Fruit fly (Drosophila melanogaster): Measurements from ENCODE around the gene AdipoR.

AdipoR gene

DNA sequence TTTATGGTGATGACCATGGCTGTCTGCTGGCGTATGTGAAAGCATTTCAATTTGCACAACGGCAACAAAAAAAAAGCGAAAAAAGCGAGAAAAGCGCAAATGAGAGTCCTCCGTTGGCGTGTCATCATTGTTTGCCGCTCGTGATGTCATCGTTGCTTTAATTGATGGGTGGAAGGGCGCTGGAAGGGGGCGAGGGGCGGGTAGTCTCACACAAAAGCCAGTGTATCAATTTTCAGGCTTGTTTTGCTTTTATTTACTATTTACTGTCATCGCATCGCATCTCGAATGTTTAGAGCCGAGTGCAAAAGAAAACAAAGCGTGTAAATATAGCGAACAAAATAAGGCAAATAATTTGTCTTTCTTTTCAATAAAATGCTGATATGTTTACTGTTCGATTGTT is 41.7 kb upstream of the AdipoR start (continued):
- TF ChIP-seq hkb (optimal IDR thresholded peaks at IDR 0.05) (no peak), hkb (GFP tag; IDR thresholded peaks at IDR 0.05) (peak; percentile 31; the same call in 1 of the 2 replicates), CG1603 (tag; optimal IDR thresholded peaks at IDR 0.05) (peak; percentile 80), seq (GFP tag; IDR thresholded peaks at IDR 0.05) (peak; percentile 16; the same call in 1 of the 2 replicates), z (GFP tag; IDR thresholded peaks at IDR 0.05) (no peak), Asciz (GFP tag; optimal IDR thresholded peaks at IDR 0.05) (peak; percentile 85), CG17361 (GFP tag; IDR thresholded peaks at IDR 0.05) (peak; percentile 47; the same call in 2 of the 3 replicates), CG15601 (tag; optimal IDR thresholded peaks at IDR 0.05) (peak; percentile 51), CG7839 (tag; optimal IDR thresholded peaks at IDR 0.05) (peak; percentile 5), luna (GFP tag; optimal IDR thresholded peaks at IDR 0.05) (no peak), caup (GFP tag; optimal IDR thresholded peaks at IDR 0.05; ENCODE audit: severe bottlenecking) (peak; percentile 32), sim (GFP tag; IDR thresholded peaks at IDR 0.05) (peak; percentile 32; the same call in 1 of the 2 replicates), HLH3B (GFP tag; IDR thresholded peaks at IDR 0.05) (peak; percentile 8; the same call in 1 of the 2 replicates), bcd (GFP tag; optimal IDR thresholded peaks at IDR 0.05) (peak; percentile 14), al (GFP tag; IDR thresholded peaks at IDR 0.05) (no peak), gsb-n (tag; optimal IDR thresholded peaks at IDR 0.05) (peak; percentile 69), CG5180 (GFP tag; optimal IDR thresholded peaks at IDR 0.05) (peak; percentile 45), Dref (GFP tag; IDR thresholded peaks at IDR 0.05) (no peak), CG10147 (GFP tag; optimal IDR thresholded peaks at IDR 0.05) (peak; percentile 12), CG12219 (GFP tag; optimal IDR thresholded peaks at IDR 0.05) (peak; percentile 46), corto (GFP tag; optimal IDR thresholded peaks at IDR 0.05) (no peak), lov (optimal IDR thresholded peaks at IDR 0.05) (no peak), lov (GFP tag; IDR thresholded peaks at IDR 0.05) (0 out of 3 replicates have a peak, but pooled peaks have one; percentile 47), da (GFP tag; optimal IDR thresholded peaks at IDR 0.05) (no peak), bab2 (GFP tag; optimal IDR thresholded peaks at IDR 0.05) (peak; percentile 31), CG1529 (GFP tag; optimal IDR thresholded peaks at IDR 0.05) (peak; percentile 65), HHEX (GFP tag; optimal IDR thresholded peaks at IDR 0.05) (peak; percentile 40), D (optimal IDR thresholded peaks at IDR 0.05) (no peak), D (GFP tag; optimal IDR thresholded peaks at IDR 0.05) (peak; percentile 56), crol (GFP tag; IDR thresholded peaks at IDR 0.05) (peak; percentile 51), CG11723 (GFP tag; optimal IDR thresholded peaks at IDR 0.05) (peak; percentile 8), tup (GFP tag; optimal IDR thresholded peaks at IDR 0.05) (no peak), Fer3 (tag; optimal IDR thresholded peaks at IDR 0.05) (peak; percentile 32), Awh (GFP tag; IDR thresholded peaks at IDR 0.05) (no peak), CG12942 (GFP tag; optimal IDR thresholded peaks at IDR 0.05) (no peak), ci (GFP tag; IDR thresholded peaks at IDR 0.05) (peak; percentile 63; the same call in 1 of the 3 replicates), ac (GFP tag; optimal IDR thresholded peaks at IDR 0.05) (peak; percentile 51), phol (tag; optimal IDR thresholded peaks at IDR 0.05) (peak; percentile 5), aop (GFP tag; IDR thresholded peaks at IDR 0.05) (no peak), org-1 (GFP tag; optimal IDR thresholded peaks at IDR 0.05) (peak; percentile 33), CG15514 (GFP tag; optimal IDR thresholded peaks at IDR 0.05) (peak; percentile 12), BtbVII (GFP tag; optimal IDR thresholded peaks at IDR 0.05) (peak; percentile 20), CG14441 (GFP tag; IDR thresholded peaks at IDR 0.05) (no peak), nerfin-1 (tag; optimal IDR thresholded peaks at IDR 0.05) (peak; percentile 44), CG4707 (GFP tag; optimal IDR thresholded peaks at IDR 0.05) (peak; percentile 22), CG12391 (tag; optimal IDR thresholded peaks at IDR 0.05) (peak; percentile 29), odd (GFP tag; optimal IDR thresholded peaks at IDR 0.05) (peak; percentile 13), dmrt11E (tag; optimal IDR thresholded peaks at IDR 0.05) (peak; percentile 50), lola (GFP tag; optimal IDR thresholded peaks at IDR 0.05) (peak in 1 of 3 experiments; percentile 42), eve (GFP tag; optimal IDR thresholded peaks at IDR 0.05) (no peak), nau (GFP tag; optimal IDR thresholded peaks at IDR 0.05) (peak; percentile 69)
